Worm (Caenorhabditis elegans) whole organism, early embryonic: ENCODE data around the gene rnh-1.2.

Experiments used
- F13C5.2 ChIP-seq: sonication (generic microtip); optimal IDR thresholded peaks from 2 replicates; lab custom pipeline; 2017; ENCODE audit warnings: mild to moderate bottlenecking, missing genetic modification characterization, inconsistent platforms, missing compliant biosample characterization
- aly-1 ChIP-seq: sonication (generic microtip); optimal IDR thresholded peaks from 2 replicates; lab custom pipeline; 2016; ENCODE audit warnings: missing genetic modification characterization, missing compliant biosample characterization
- ama-1 ChIP-seq: fragments of 150-350 bp; optimal IDR thresholded peaks from 2 replicates; lab custom pipeline; 2014
- ceh-36 ChIP-seq: sonication (generic microtip); optimal IDR thresholded peaks from 2 replicates; lab custom pipeline; 2016; ENCODE audit warnings: missing genetic modification characterization, inconsistent platforms, missing compliant biosample characterization
- flt-1 ChIP-seq: fragments of 200-800 bp; sonication (Bioruptor generic); IDR thresholded peaks from 2 replicates; pipeline ENCODE4 v1.3.6; 2022; ENCODE audit warnings: missing genetic modification characterization, missing compliant biosample characterization
- scrt-1 ChIP-seq: fragments of 200-800 bp; sonication (Bioruptor generic); IDR thresholded peaks from 2 replicates; pipeline ENCODE4 v1.3.6; 2022; ENCODE audit warnings: missing genetic modification characterization, missing compliant biosample characterization
- sea-1 ChIP-seq: fragments of 200-800 bp; sonication (Bioruptor generic); conservative IDR thresholded peaks from 2 replicates; pipeline ENCODE4 v1.3.6; 2022; ENCODE audit warnings: missing genetic modification characterization, missing compliant biosample characterization
- tbx-37 ChIP-seq: fragments of 200-800 bp; sonication (Bioruptor generic); conservative IDR thresholded peaks from 2 replicates; pipeline ENCODE4 v1.3.6; 2022; ENCODE audit warnings: missing genetic modification reagents, missing genetic modification characterization, missing compliant biosample characterization
- tra-4 ChIP-seq: sonication (generic microtip); optimal IDR thresholded peaks from 2 replicates; lab custom pipeline; 2017; ENCODE audit warnings: missing genetic modification characterization, missing compliant biosample characterization

DNA sequence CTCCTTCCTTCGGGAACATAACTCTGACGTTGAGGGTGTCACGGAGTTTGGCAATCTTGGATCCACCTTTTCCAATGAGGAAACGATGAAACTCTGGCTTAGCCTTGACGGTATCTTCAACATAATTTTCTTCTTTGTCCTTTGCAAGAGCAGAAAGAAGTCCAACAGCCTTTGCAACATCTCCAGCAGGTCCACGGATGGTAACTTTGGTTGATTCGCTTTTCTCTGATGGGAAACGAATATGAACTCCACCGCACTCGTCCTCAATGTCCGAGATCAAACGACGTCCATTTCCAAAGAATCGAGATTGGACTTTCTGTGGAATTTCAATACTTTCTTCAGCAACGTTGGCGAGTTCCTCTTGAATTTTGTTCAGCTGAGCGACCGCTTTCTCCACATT, 46.7 kb upstream of the rnh-1.2 start:
- TF ChIP-seq ama-1 (lab: Kevin White, UChicago) (no peak), aly-1 (tag; lab: Kevin White, UChicago) (no peak), tra-4 (no peak), tbx-37 (GFP tag; lab: Robert Waterston, UW) (no peak), F13C5.2 (tag; lab: Kevin White, UChicago) (no peak), scrt-1 (GFP tag; lab: Robert Waterston, UW) (no peak), ceh-36 (tag; lab: Kevin White, UChicago) (no peak), flt-1 (GFP tag; lab: Robert Waterston, UW) (no peak), sea-1 (GFP tag; lab: Robert Waterston, UW) (no peak)
